Worm (Caenorhabditis elegans) whole organism, midembryonic: ENCODE data around the gene B0001.4.

Experiments used
- cog-1 ChIP-seq: sonication (generic microtip); optimal IDR thresholded peaks from 2 replicates; lab custom pipeline; 2016; ENCODE audit warnings: missing genetic modification characterization, missing compliant biosample characterization
- flt-1 ChIP-seq: fragments of 200-800 bp; sonication (Bioruptor generic); IDR thresholded peaks from 2 replicates; pipeline ENCODE4 v1.3.6; 2022; ENCODE audit warnings: missing genetic modification characterization, missing compliant biosample characterization
- klf-2 ChIP-seq: fragments of 200-800 bp; sonication (Bioruptor generic); conservative IDR thresholded peaks from 2 replicates; pipeline ENCODE4 v1.3.6; 2022; ENCODE audit warnings: missing genetic modification reagents, missing genetic modification characterization, missing compliant biosample characterization
- med-1 ChIP-seq: sonication (generic microtip); optimal IDR thresholded peaks from 2 replicates; lab custom pipeline; 2017; ENCODE audit warnings: missing genetic modification characterization, mild to moderate bottlenecking, missing compliant biosample characterization, antibody characterized with exemption, missing genetic modification reagents; ENCODE audit not compliant: insufficient read depth
- ref-1 ChIP-seq: fragments of 200-800 bp; sonication (Bioruptor generic); conservative IDR thresholded peaks from 2 replicates; pipeline ENCODE4 v1.3.6; 2022; ENCODE audit warnings: missing genetic modification reagents, missing genetic modification characterization, missing compliant biosample characterization
- ztf-23 ChIP-seq: fragments of 200-800 bp; sonication (Bioruptor generic); IDR thresholded peaks from 2 replicates; pipeline ENCODE4 v1.3.6; 2022; ENCODE audit warnings: missing genetic modification reagents, missing genetic modification characterization, missing compliant biosample characterization
- ztf-29 ChIP-seq: fragments of 200-800 bp; sonication (Bioruptor generic); IDR thresholded peaks from 2 replicates; pipeline ENCODE4 v1.3.6; 2022; ENCODE audit warnings: missing genetic modification reagents, missing genetic modification characterization, missing compliant biosample characterization

ce11 chrIV:12108984-12109657 is 28.9 kb downstream of the B0001.4 start:
- no peak for TF ChIP-seq klf-2
- TF ChIP-seq flt-1 (GFP tag; lab: Robert Waterston, UW): no peak
- no peak for TF ChIP-seq ztf-29 (GFP tag; lab: Robert Waterston, UW)
- no peak for TF ChIP-seq med-1 (GFP tag; lab: Kevin White, UChicago)
- TF ChIP-seq ref-1 (GFP tag; lab: Robert Waterston, UW): no peak
- TF ChIP-seq ztf-23 (GFP tag; lab: Robert Waterston, UW): no peak
- no peak for TF ChIP-seq cog-1 (tag; lab: Kevin White, UChicago)
